Worm (Caenorhabditis elegans) whole organism, L2 larva: Measurements from ENCODE around the gene F53B1.8.
A peak's percentile ranks its signal among the peaks of the same experiment; 100 is the strongest.

Experiments
- C34F6.9 ChIP-seq: fragments of 150-350 bp; optimal IDR thresholded peaks from 2 replicates; lab custom pipeline; 2014; ENCODE audit warnings: missing biosample characterization, missing genetic modification characterization
- Y55F3AM.14 ChIP-seq: fragments of 200-800 bp; sonication (Bioruptor generic); optimal IDR thresholded peaks from 2 replicates; lab custom pipeline; 2018; ENCODE audit warnings: mild to moderate bottlenecking, missing genetic modification characterization, missing compliant biosample characterization
- alr-1 ChIP-seq: fragments of 150-350 bp; optimal IDR thresholded peaks from 2 replicates; lab custom pipeline; 2014; ENCODE audit warnings: missing biosample characterization, missing genetic modification characterization
- aly-2 ChIP-seq: fragments of 150-350 bp; optimal IDR thresholded peaks from 2 replicates; lab custom pipeline; 2014; ENCODE audit warnings: missing biosample characterization, missing genetic modification characterization
- ama-1 ChIP-seq: fragments of 150-350 bp; optimal IDR thresholded peaks from 2 replicates; lab custom pipeline; 2018; ENCODE audit warnings: inconsistent platforms
- blmp-1 ChIP-seq: sonication (generic microtip); optimal IDR thresholded peaks from 2 replicates; lab custom pipeline; 2017; ENCODE audit warnings: missing genetic modification characterization, mild to moderate bottlenecking, missing compliant biosample characterization, antibody characterized with exemption, moderate library complexity; ENCODE audit not compliant: insufficient read depth
- ceh-16 ChIP-seq: fragments of 150-350 bp; optimal IDR thresholded peaks from 2 replicates; lab custom pipeline; 2014; ENCODE audit warnings: missing biosample characterization, missing genetic modification characterization
- ceh-82 ChIP-seq: fragments of 150-350 bp; optimal IDR thresholded peaks from 2 replicates; lab custom pipeline; 2014; ENCODE audit warnings: missing biosample characterization, missing genetic modification characterization
- crh-2 ChIP-seq: sonication (generic microtip); optimal IDR thresholded peaks from 2 replicates; lab custom pipeline; 2017; ENCODE audit warnings: missing biosample characterization, missing genetic modification characterization
- dmd-4 ChIP-seq: sonication (generic microtip); optimal IDR thresholded peaks from 2 replicates; lab custom pipeline; 2017; ENCODE audit warnings: missing biosample characterization, missing genetic modification characterization
- elt-1 ChIP-seq: fragments of 150-350 bp; optimal IDR thresholded peaks from 2 replicates; lab custom pipeline; 2014; ENCODE audit warnings: missing biosample characterization, missing genetic modification characterization
- elt-3 ChIP-seq: sonication (generic microtip); optimal IDR thresholded peaks from 2 replicates; lab custom pipeline; 2017; ENCODE audit warnings: missing biosample characterization, missing genetic modification characterization
- fos-1 ChIP-seq: fragments of 150-350 bp; optimal IDR thresholded peaks from 2 replicates; lab custom pipeline; 2014; ENCODE audit warnings: missing biosample characterization, missing genetic modification characterization
- gmeb-1 ChIP-seq: fragments of 150-350 bp; optimal IDR thresholded peaks from 2 replicates; lab custom pipeline; 2014; ENCODE audit warnings: missing biosample characterization, missing genetic modification characterization
- lin-13 ChIP-seq: fragments of 150-350 bp; optimal IDR thresholded peaks from 2 replicates; lab custom pipeline; 2014; ENCODE audit warnings: missing biosample characterization, missing genetic modification reagents, missing genetic modification characterization
- lin-39 ChIP-seq: fragments of 150-350 bp; optimal IDR thresholded peaks from 2 replicates; lab custom pipeline; 2014; ENCODE audit warnings: missing biosample characterization, missing genetic modification reagents, missing genetic modification characterization
- lsy-2 ChIP-seq, 2 experiments: fragments of 150-350 bp in 1 of 2; sonication (generic microtip) in 1 of 2; optimal IDR thresholded peaks; 2 replicates each; lab custom pipeline; 2014 to 2017; ENCODE audit warnings: missing biosample characterization in 2 of 2, missing genetic modification characterization in 2 of 2
- mab-5 ChIP-seq: fragments of 150-350 bp; optimal IDR thresholded peaks from 2 replicates; lab custom pipeline; 2014; ENCODE audit warnings: missing biosample characterization, missing genetic modification characterization
- mbf-1 ChIP-seq: sonication (generic microtip); optimal IDR thresholded peaks from 2 replicates; lab custom pipeline; 2017; ENCODE audit warnings: missing biosample characterization, missing genetic modification characterization
- nhr-10 ChIP-seq: sonication (generic microtip); optimal IDR thresholded peaks from 2 replicates; lab custom pipeline; 2017; ENCODE audit warnings: missing biosample characterization, missing genetic modification characterization
- nhr-11 ChIP-seq: fragments of 150-350 bp; optimal IDR thresholded peaks from 2 replicates; lab custom pipeline; 2014; ENCODE audit warnings: missing biosample characterization, missing genetic modification characterization
- nhr-21 ChIP-seq: fragments of 150-350 bp; optimal IDR thresholded peaks from 2 replicates; lab custom pipeline; 2014; ENCODE audit warnings: missing biosample characterization, missing genetic modification characterization
- nhr-23 ChIP-seq: fragments of 150-350 bp; optimal IDR thresholded peaks from 2 replicates; lab custom pipeline; 2014; ENCODE audit warnings: missing biosample characterization, missing genetic modification reagents, missing genetic modification characterization
- nhr-237 ChIP-seq: fragments of 150-350 bp; optimal IDR thresholded peaks from 2 replicates; lab custom pipeline; 2014; ENCODE audit warnings: missing biosample characterization, missing genetic modification characterization
- nhr-25 ChIP-seq: fragments of 150-350 bp; sonication (generic microtip); optimal IDR thresholded peaks from 3 replicates; lab custom pipeline; 2014; ENCODE audit warnings: missing biosample characterization, missing genetic modification characterization
- nhr-77 ChIP-seq: fragments of 150-350 bp; optimal IDR thresholded peaks from 2 replicates; lab custom pipeline; 2014; ENCODE audit warnings: missing biosample characterization, missing genetic modification characterization
- peb-1 ChIP-seq: fragments of 150-350 bp; optimal IDR thresholded peaks from 2 replicates; lab custom pipeline; 2014; ENCODE audit warnings: missing biosample characterization, missing genetic modification characterization
- sem-4 ChIP-seq: fragments of 150-350 bp; optimal IDR thresholded peaks from 2 replicates; lab custom pipeline; 2014; ENCODE audit warnings: missing biosample characterization, missing genetic modification reagents, missing genetic modification characterization
- skn-1 ChIP-seq: sonication (generic microtip); optimal IDR thresholded peaks from 2 replicates; lab custom pipeline; 2017; ENCODE audit warnings: missing biosample characterization, missing genetic modification characterization
- sma-3 ChIP-seq: sonication (generic microtip); optimal IDR thresholded peaks from 2 replicates; lab custom pipeline; 2016; ENCODE audit warnings: missing genetic modification reagents, missing genetic modification characterization, missing compliant biosample characterization
- sma-9 ChIP-seq, 2 experiments: fragments of 150-350 bp in 1 of 2; sonication (generic microtip) in 1 of 2; optimal IDR thresholded peaks; 2 replicates each; lab custom pipeline; 2014 to 2016; ENCODE audit warnings: missing genetic modification characterization in 2 of 2, mild to moderate bottlenecking in 1 of 2, missing biosample characterization in 1 of 2, missing compliant biosample characterization in 1 of 2, missing genetic modification reagents in 1 of 2, moderate library complexity in 1 of 2
- snpc-4 ChIP-seq: fragments of 150-350 bp; optimal IDR thresholded peaks from 2 replicates; lab custom pipeline; 2014; ENCODE audit warnings: missing biosample characterization, missing genetic modification characterization
- unc-39 ChIP-seq: fragments of 150-350 bp; optimal IDR thresholded peaks from 2 replicates; lab custom pipeline; 2014; ENCODE audit warnings: missing biosample characterization, missing genetic modification characterization
- unc-55 ChIP-seq: fragments of 150-350 bp; sonication (generic microtip); optimal IDR thresholded peaks from 3 replicates; lab custom pipeline; 2014; ENCODE audit warnings: missing biosample characterization, missing genetic modification reagents, missing genetic modification characterization
- unc-62 ChIP-seq: fragments of 150-350 bp; optimal IDR thresholded peaks from 2 replicates; lab custom pipeline; 2014; ENCODE audit warnings: missing biosample characterization, missing genetic modification reagents, missing genetic modification characterization
- zag-1 ChIP-seq: fragments of 150-350 bp; optimal IDR thresholded peaks from 2 replicates; lab custom pipeline; 2014; ENCODE audit warnings: missing biosample characterization, missing genetic modification characterization
- ztf-1 ChIP-seq: fragments of 200-800 bp; sonication (Bioruptor generic); conservative IDR thresholded peaks from 2 replicates; pipeline ENCODE4 v1.3.6; 2022; ENCODE audit warnings: missing genetic modification characterization, missing compliant biosample characterization
- ztf-11 ChIP-seq: sonication (generic microtip); optimal IDR thresholded peaks from 2 replicates; lab custom pipeline; 2017; ENCODE audit warnings: missing biosample characterization, missing genetic modification characterization
- ztf-4 ChIP-seq: fragments of 150-350 bp; optimal IDR thresholded peaks from 2 replicates; lab custom pipeline; 2014; ENCODE audit warnings: missing biosample characterization, missing genetic modification characterization

Gene F53B1.8

DNA sequence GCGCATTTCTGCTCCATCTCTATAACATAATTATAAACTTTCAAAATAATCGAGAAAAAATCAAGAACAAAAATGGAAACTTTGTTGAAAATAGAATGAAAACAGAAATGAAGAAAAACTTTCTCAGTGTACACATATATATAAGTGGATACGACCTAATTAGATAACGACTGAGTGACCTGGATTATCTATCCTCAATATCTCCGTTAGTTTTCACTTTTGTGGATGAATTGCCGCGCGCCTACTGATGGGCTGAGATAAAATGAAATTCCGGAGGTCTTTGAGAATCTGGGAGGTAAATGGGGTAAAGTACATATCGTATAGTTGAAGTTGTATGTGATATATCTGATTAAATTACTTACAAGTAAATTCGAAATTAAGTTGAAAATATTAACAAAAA, 15.6 kb upstream of the F53B1.8 start, which contains the start of gene dpy-3:
dpy-3 (minus strand) TSS at position 19 of the 400 bp plus-strand sequence.
- peak; percentile 60 for TF ChIP-seq ceh-16 (tag; lab: Kevin White, UChicago)
- peak; percentile 16 for TF ChIP-seq nhr-25 (tag; lab: Kevin White, UChicago)
- TF ChIP-seq blmp-1: peak; percentile 64
- TF ChIP-seq sma-3 (GFP tag; lab: Kevin White, UChicago): no peak
- no peak for TF ChIP-seq unc-62 (GFP tag; lab: Kevin White, UChicago)
- no peak for TF ChIP-seq lsy-2 (tag; optimal IDR thresholded peaks at IDR 0.05; lab: Kevin White, UChicago)
- no peak for TF ChIP-seq gmeb-1 (tag; lab: Kevin White, UChicago)
- TF ChIP-seq nhr-21 (tag; lab: Kevin White, UChicago): peak; percentile 9
- peak; percentile 23 for TF ChIP-seq sma-9 (GFP tag; optimal IDR thresholded peaks at IDR 0.05; lab: Kevin White, UChicago)
- TF ChIP-seq sma-9 (tag; optimal IDR thresholded peaks at IDR 0.05; lab: Kevin White, UChicago): no peak
- no peak for TF ChIP-seq zag-1 (tag; lab: Kevin White, UChicago)
- TF ChIP-seq unc-55: no peak
- TF ChIP-seq, all 48 proteins: peak for 5

DNA sequence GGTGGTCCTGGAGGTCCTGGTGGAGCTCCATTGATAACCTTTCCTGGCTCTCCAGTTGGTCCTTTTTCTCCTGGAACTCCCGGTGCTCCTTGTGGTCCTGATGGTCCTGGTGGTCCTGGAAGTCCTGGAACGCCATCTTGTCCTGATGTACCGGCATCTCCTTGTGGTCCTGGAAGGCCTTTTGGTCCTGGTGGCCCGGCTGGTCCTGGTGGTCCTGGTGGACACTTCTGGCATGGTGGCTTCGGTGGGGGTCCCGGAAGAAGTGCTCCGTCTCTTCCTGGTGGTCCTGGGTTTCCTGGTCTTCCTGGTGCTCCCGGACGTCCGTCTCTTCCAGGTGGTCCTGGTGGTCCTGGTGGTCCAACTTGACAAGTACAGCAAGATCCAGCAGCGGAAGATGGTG, 14.8 kb upstream of the F53B1.8 start:
- TF ChIP-seq sem-4 (tag; lab: Kevin White, UChicago) (no peak), mbf-1 (no peak), Y55F3AM.14 (GFP tag; lab: Kevin White, UChicago) (no peak), ztf-4 (tag; lab: Kevin White, UChicago) (no peak), nhr-23 (tag; lab: Kevin White, UChicago) (no peak), alr-1 (tag; lab: Kevin White, UChicago) (no peak), ceh-82 (tag; lab: Kevin White, UChicago) (no peak), ztf-11 (tag; lab: Kevin White, UChicago) (no peak), peb-1 (no peak), unc-39 (no peak), C34F6.9 (tag; lab: Kevin White, UChicago) (no peak), ama-1 (lab: Kevin White, UChicago) (no peak), zag-1 (tag; lab: Kevin White, UChicago) (no peak), nhr-77 (tag; lab: Kevin White, UChicago) (no peak), blmp-1 (no peak)

DNA sequence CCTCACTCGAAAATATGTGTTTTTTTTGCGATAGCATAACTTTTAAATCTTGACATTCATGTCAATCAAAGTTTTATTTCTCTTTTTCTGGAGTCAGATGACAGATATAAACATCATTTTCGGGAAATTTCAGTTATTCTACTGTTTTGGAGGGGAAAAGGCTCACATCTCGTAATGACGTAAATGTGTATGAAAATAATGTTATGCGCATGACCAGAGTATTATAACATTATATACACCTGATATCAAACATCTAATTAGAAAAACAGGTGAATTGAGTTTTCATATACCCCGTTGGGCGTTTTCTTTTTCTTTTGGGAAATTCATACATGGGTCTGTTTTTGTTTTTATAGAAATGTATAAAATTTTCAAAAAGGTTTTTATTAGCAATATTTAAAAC, 14.2 kb upstream of the F53B1.8 start:
- no peak for TF ChIP-seq sma-9 (GFP tag; optimal IDR thresholded peaks at IDR 0.05; lab: Kevin White, UChicago)
- TF ChIP-seq sma-9 (tag; optimal IDR thresholded peaks at IDR 0.05; lab: Kevin White, UChicago): no peak
- no peak for TF ChIP-seq skn-1 (tag; lab: Kevin White, UChicago)
- TF ChIP-seq dmd-4 (tag; lab: Kevin White, UChicago): no peak
- TF ChIP-seq lsy-2 (tag; optimal IDR thresholded peaks at IDR 0.05; lab: Kevin White, UChicago): peak in 1 of 2 experiments; percentile 32
- TF ChIP-seq ztf-11 (tag; lab: Kevin White, UChicago): no peak
- no peak for TF ChIP-seq unc-39
- TF ChIP-seq nhr-11 (tag; lab: Kevin White, UChicago): no peak
- peak; percentile 1 for TF ChIP-seq C34F6.9 (tag; lab: Kevin White, UChicago)
- no peak for TF ChIP-seq lin-39 (tag; lab: Kevin White, UChicago)
- TF ChIP-seq elt-1: no peak
- TF ChIP-seq elt-3 (tag; lab: Kevin White, UChicago): no peak
- TF ChIP-seq nhr-10 (tag; lab: Kevin White, UChicago): no peak
- no peak for TF ChIP-seq ztf-1 (GFP tag; lab: Robert Waterston, UW)
- TF ChIP-seq mab-5 (tag; lab: Kevin White, UChicago): no peak
- peak; percentile 63 for TF ChIP-seq nhr-21 (tag; lab: Kevin White, UChicago)
- no peak for TF ChIP-seq lin-13 (GFP tag; lab: Kevin White, UChicago)
- no peak for TF ChIP-seq ceh-16 (tag; lab: Kevin White, UChicago)
- TF ChIP-seq crh-2 (tag; lab: Kevin White, UChicago): no peak
- no peak for TF ChIP-seq nhr-237 (tag; lab: Kevin White, UChicago)
- TF ChIP-seq blmp-1: no peak
- no peak for TF ChIP-seq gmeb-1 (tag; lab: Kevin White, UChicago)
- no peak for TF ChIP-seq fos-1 (tag; lab: Kevin White, UChicago)
- no peak for TF ChIP-seq sem-4 (tag; lab: Kevin White, UChicago)
- TF ChIP-seq aly-2 (tag; lab: Kevin White, UChicago): no peak
- no peak for TF ChIP-seq snpc-4
- no peak for TF ChIP-seq sma-3 (GFP tag; lab: Kevin White, UChicago)
